Worm (Caenorhabditis elegans) whole organism, early embryonic: ENCODE measurements around the gene nhr-119.
"Not testable (repeated sequence)": the region's sequence is repeated elsewhere in the genome, so short reads cannot be mapped to it uniquely, and the experiment has no call there.

ENCODE experiments used
- B0310.2 ChIP-seq: sonication (generic microtip); optimal IDR thresholded peaks from 2 replicates; lab custom pipeline; 2016; ENCODE audit warnings: mild to moderate bottlenecking, missing genetic modification characterization, missing compliant biosample characterization
- F13C5.2 ChIP-seq: sonication (generic microtip); optimal IDR thresholded peaks from 2 replicates; lab custom pipeline; 2017; ENCODE audit warnings: mild to moderate bottlenecking, missing genetic modification characterization, inconsistent platforms, missing compliant biosample characterization
- aly-1 ChIP-seq: sonication (generic microtip); optimal IDR thresholded peaks from 2 replicates; lab custom pipeline; 2016; ENCODE audit warnings: missing genetic modification characterization, missing compliant biosample characterization
- ama-1 ChIP-seq: fragments of 150-350 bp; optimal IDR thresholded peaks from 2 replicates; lab custom pipeline; 2014
- ceh-13 ChIP-seq: fragments of 200-800 bp; sonication (Bioruptor generic); optimal IDR thresholded peaks from 2 replicates; lab custom pipeline; 2018; ENCODE audit warnings: mild to moderate bottlenecking, missing genetic modification characterization, missing compliant biosample characterization
- ceh-36 ChIP-seq: sonication (generic microtip); optimal IDR thresholded peaks from 2 replicates; lab custom pipeline; 2016; ENCODE audit warnings: missing genetic modification characterization, inconsistent platforms, missing compliant biosample characterization
- ets-7 ChIP-seq: sonication (generic microtip); optimal IDR thresholded peaks from 2 replicates; lab custom pipeline; 2016; ENCODE audit warnings: missing genotype, missing genetic modification characterization, missing compliant biosample characterization
- flt-1 ChIP-seq: fragments of 200-800 bp; sonication (Bioruptor generic); IDR thresholded peaks from 2 replicates; pipeline ENCODE4 v1.3.6; 2022; ENCODE audit warnings: missing genetic modification characterization, missing compliant biosample characterization
- hmbx-1 ChIP-seq: sonication (generic microtip); optimal IDR thresholded peaks from 2 replicates; lab custom pipeline; 2016; ENCODE audit warnings: mild to moderate bottlenecking, missing genetic modification characterization, missing compliant biosample characterization
- hmg-4 ChIP-seq: fragments of 200-800 bp; sonication (Bioruptor generic); optimal IDR thresholded peaks from 2 replicates; lab custom pipeline; 2018; ENCODE audit warnings: mild to moderate bottlenecking, missing genetic modification characterization, missing compliant biosample characterization
- hnd-1 ChIP-seq: sonication (generic microtip); optimal IDR thresholded peaks from 2 replicates; lab custom pipeline; 2016; ENCODE audit warnings: missing genetic modification characterization, missing compliant biosample characterization
- pes-1 ChIP-seq: fragments of 200-800 bp; sonication (Bioruptor generic); IDR thresholded peaks from 2 replicates; pipeline ENCODE4 v1.3.6; 2022; ENCODE audit warnings: missing genetic modification reagents, missing genetic modification characterization, missing compliant biosample characterization
- scrt-1 ChIP-seq: fragments of 200-800 bp; sonication (Bioruptor generic); IDR thresholded peaks from 2 replicates; pipeline ENCODE4 v1.3.6; 2022; ENCODE audit warnings: missing genetic modification characterization, missing compliant biosample characterization
- sea-1 ChIP-seq: fragments of 200-800 bp; sonication (Bioruptor generic); conservative IDR thresholded peaks from 2 replicates; pipeline ENCODE4 v1.3.6; 2022; ENCODE audit warnings: missing genetic modification characterization, missing compliant biosample characterization
- tbx-11 ChIP-seq: fragments of 200-800 bp; sonication (Bioruptor generic); IDR thresholded peaks from 2 replicates; pipeline ENCODE4 v1.3.6; 2022; ENCODE audit warnings: missing genetic modification characterization, missing compliant biosample characterization
- tbx-37 ChIP-seq: fragments of 200-800 bp; sonication (Bioruptor generic); conservative IDR thresholded peaks from 2 replicates; pipeline ENCODE4 v1.3.6; 2022; ENCODE audit warnings: missing genetic modification reagents, missing genetic modification characterization, missing compliant biosample characterization
- tra-4 ChIP-seq: sonication (generic microtip); optimal IDR thresholded peaks from 2 replicates; lab custom pipeline; 2017; ENCODE audit warnings: missing genetic modification characterization, missing compliant biosample characterization

Gene nhr-119

ce11 chrII:2800550-2801233, at the start of gene nhr-119:
Gene nhr-119, minus strand, starts transcription at chrII:2800600.
- TF ChIP-seq sea-1 (GFP tag; lab: Robert Waterston, UW), result no peak
- TF ChIP-seq tra-4 (tag; lab: Kevin White, UChicago), result no peak
- TF ChIP-seq F13C5.2 (tag; lab: Kevin White, UChicago), result no peak
- no peak for TF ChIP-seq ceh-36
- TF ChIP-seq hnd-1 (tag; lab: Kevin White, UChicago), result no peak
- TF ChIP-seq tbx-11, result no peak
- TF ChIP-seq ama-1 (lab: Kevin White, UChicago), result no peak
- no peak for TF ChIP-seq B0310.2 (tag; lab: Kevin White, UChicago)
- TF ChIP-seq scrt-1 (GFP tag; lab: Robert Waterston, UW), result no peak
- no peak for TF ChIP-seq pes-1
- no peak for TF ChIP-seq tbx-37 (GFP tag; lab: Robert Waterston, UW)
- TF ChIP-seq aly-1 (tag; lab: Kevin White, UChicago), result no peak
- no peak for TF ChIP-seq ceh-13 (GFP tag; lab: Kevin White, UChicago)
- no peak for TF ChIP-seq hmg-4 (GFP tag; lab: Kevin White, UChicago)
- no peak for TF ChIP-seq ets-7 (tag; lab: Kevin White, UChicago)
- TF ChIP-seq hmbx-1, result no peak

ce11 chrII:2846552-2846951, 46.2 kb upstream of the nhr-119 start:
- TF ChIP-seq ceh-36, result peak; percentile 91
- no peak for TF ChIP-seq flt-1 (GFP tag; lab: Robert Waterston, UW)

- no peak for TF ChIP-seq B0310.2 (tag; lab: Kevin White, UChicago)
- no peak for TF ChIP-seq tra-4 (tag; lab: Kevin White, UChicago)
- no peak for TF ChIP-seq scrt-1 (GFP tag; lab: Robert Waterston, UW)
Measured at ce11 chrII:2845674-2846073, 45.3 kb upstream of the nhr-119 start.

ce11 chrII:2843088-2843487, 42.7 kb upstream of the nhr-119 start, which contains the start of gene Y110A2AL.7:
Gene Y110A2AL.7, minus strand, starts transcription at chrII:2843188.
- TF ChIP-seq sea-1 (GFP tag; lab: Robert Waterston, UW) (no peak), ceh-36 (no peak), hnd-1 (tag; lab: Kevin White, UChicago) (no peak), scrt-1 (GFP tag; lab: Robert Waterston, UW) (no peak), B0310.2 (tag; lab: Kevin White, UChicago) (no peak), hmg-4 (GFP tag; lab: Kevin White, UChicago) (no peak), ceh-13 (GFP tag; lab: Kevin White, UChicago) (no peak), pes-1 (no peak), hmbx-1 (no peak), ets-7 (tag; lab: Kevin White, UChicago) (no peak), F13C5.2 (tag; lab: Kevin White, UChicago) (no peak), ama-1 (lab: Kevin White, UChicago) (no peak), aly-1 (tag; lab: Kevin White, UChicago) (no peak), flt-1 (GFP tag; lab: Robert Waterston, UW) (no peak), tbx-11 (no peak), tra-4 (tag; lab: Kevin White, UChicago) (no peak), tbx-37 (GFP tag; lab: Robert Waterston, UW) (no peak)

ce11 chrII:2841529-2841928, 41.1 kb upstream of the nhr-119 start, which contains the start of gene Y110A2AL.6:
Gene Y110A2AL.6, minus strand, starts transcription at chrII:2841629.
- no peak for TF ChIP-seq hnd-1 (tag; lab: Kevin White, UChicago)

- not testable (repeated sequence) for TF ChIP-seq scrt-1 (GFP tag; lab: Robert Waterston, UW); F13C5.2 (tag; lab: Kevin White, UChicago); hmg-4 (GFP tag; lab: Kevin White, UChicago)
Measured at ce11 chrII:2839004-2839403, 38.6 kb upstream of the nhr-119 start, which contains the start of gene Y110A2AL.4. Gene Y110A2AL.4, plus strand, starts transcription at chrII:2839304.

- TF ChIP-seq ets-7 (tag; lab: Kevin White, UChicago) (no peak), scrt-1 (GFP tag; lab: Robert Waterston, UW) (no peak), hmbx-1 (no peak), pes-1 (no peak), tra-4 (tag; lab: Kevin White, UChicago) (no peak), sea-1 (GFP tag; lab: Robert Waterston, UW) (no peak), ceh-13 (GFP tag; lab: Kevin White, UChicago) (no peak), tbx-37 (GFP tag; lab: Robert Waterston, UW) (no peak), tbx-11 (no peak), hnd-1 (tag; lab: Kevin White, UChicago) (no peak), flt-1 (GFP tag; lab: Robert Waterston, UW) (no peak), ceh-36 (no peak), B0310.2 (tag; lab: Kevin White, UChicago) (no peak), F13C5.2 (tag; lab: Kevin White, UChicago) (no peak), aly-1 (tag; lab: Kevin White, UChicago) (no peak), hmg-4 (GFP tag; lab: Kevin White, UChicago) (no peak), ama-1 (lab: Kevin White, UChicago) (no peak)
Measured at ce11 chrII:2836853-2837252, 36.5 kb upstream of the nhr-119 start, which contains the start of gene K12H6.7. Gene K12H6.7, minus strand, starts transcription at chrII:2836953.

ce11 chrII:2834105-2834504, 33.7 kb upstream of the nhr-119 start:
- TF ChIP-seq sea-1 (GFP tag; lab: Robert Waterston, UW) (no peak), flt-1 (GFP tag; lab: Robert Waterston, UW) (no peak), hmbx-1 (no peak), scrt-1 (GFP tag; lab: Robert Waterston, UW) (no peak), B0310.2 (tag; lab: Kevin White, UChicago) (no peak), ceh-13 (GFP tag; lab: Kevin White, UChicago) (no peak)
